Worm (Caenorhabditis elegans) whole organism, mixed stage, embryonic: ENCODE results near the gene vav-1.

Experiments
- elt-1 ChIP-seq: sonication (generic microtip); optimal IDR thresholded peaks from 2 replicates; lab custom pipeline; 2017; ENCODE audit warnings: missing genetic modification characterization, mild to moderate bottlenecking, missing compliant biosample characterization, antibody characterized with exemption, moderate library complexity, borderline replicate concordance; ENCODE audit not compliant: insufficient read depth
- elt-3 ChIP-seq: fragments of 150-350 bp; optimal IDR thresholded peaks from 2 replicates; lab custom pipeline; 2014; ENCODE audit warnings: missing biosample characterization, missing genetic modification characterization
- hlh-1 ChIP-seq: fragments of 150-350 bp; optimal IDR thresholded peaks from 2 replicates; lab custom pipeline; 2014; ENCODE audit warnings: missing biosample characterization, missing genetic modification reagents, missing genetic modification characterization
- lin-13 ChIP-seq: fragments of 150-350 bp; optimal IDR thresholded peaks from 2 replicates; lab custom pipeline; 2014; ENCODE audit warnings: missing biosample characterization, missing genetic modification characterization
- lsy-2 ChIP-seq: fragments of 150-350 bp; optimal IDR thresholded peaks from 2 replicates; lab custom pipeline; 2014; ENCODE audit warnings: missing biosample characterization, missing genetic modification characterization
- nhr-12 ChIP-seq: fragments of 150-350 bp; optimal IDR thresholded peaks from 2 replicates; lab custom pipeline; 2014; ENCODE audit warnings: missing biosample characterization, missing genetic modification characterization
- nhr-237 ChIP-seq: fragments of 150-350 bp; optimal IDR thresholded peaks from 2 replicates; lab custom pipeline; 2014; ENCODE audit warnings: missing biosample characterization, missing genetic modification characterization

- no peak for TF ChIP-seq hlh-1 (tag; lab: Kevin White, UChicago)
- no peak for TF ChIP-seq lsy-2 (tag; lab: Kevin White, UChicago)
- no peak for TF ChIP-seq nhr-12 (tag; lab: Kevin White, UChicago)
- no peak for TF ChIP-seq elt-1 (tag; lab: Kevin White, UChicago)
- TF ChIP-seq nhr-237 (tag; lab: Kevin White, UChicago), result no peak
- TF ChIP-seq elt-3 (tag; lab: Kevin White, UChicago), result no peak
- no peak for TF ChIP-seq lin-13
These were observed 11.3 kb upstream of the vav-1 start, which contains the start of gene gpa-12 for ce11 chrX:9243257-9243656.
